Worm (Caenorhabditis elegans) whole organism, young adult: ENCODE measurements around the gene cdr-7.

Source experiments
- F39B2.1 ChIP-seq: fragments of 200-800 bp; sonication (Bioruptor generic); IDR thresholded peaks from 2 replicates; pipeline ENCODE4 v1.3.6; 2022; ENCODE audit warnings: missing genetic modification reagents, missing genetic modification characterization, missing compliant biosample characterization
- Y79H2A.3 ChIP-seq: fragments of 200-800 bp; sonication (Bioruptor generic); conservative IDR thresholded peaks from 2 replicates; pipeline ENCODE4 v1.3.6; 2022; ENCODE audit warnings: missing genetic modification reagents, missing genetic modification characterization, missing compliant biosample characterization
- dpl-1 ChIP-seq: fragments of 150-350 bp; optimal IDR thresholded peaks from 2 replicates; lab custom pipeline; 2014; ENCODE audit warnings: missing biosample characterization, missing genetic modification reagents, missing genetic modification characterization
- lin-26 ChIP-seq: fragments of 200-800 bp; sonication (Bioruptor generic); IDR thresholded peaks from 2 replicates; pipeline ENCODE4 v1.3.6; 2022; ENCODE audit warnings: missing genetic modification reagents, missing genetic modification characterization, missing compliant biosample characterization
- lir-1 ChIP-seq: fragments of 200-800 bp; sonication (Bioruptor generic); conservative IDR thresholded peaks from 2 replicates; pipeline ENCODE4 v1.3.6; 2022; ENCODE audit warnings: missing genetic modification reagents, missing genetic modification characterization, missing compliant biosample characterization
- nfya-1 ChIP-seq: sonication (generic microtip); optimal IDR thresholded peaks from 2 replicates; lab custom pipeline; 2017; ENCODE audit warnings: antibody characterized with exemption, missing compliant biosample characterization, missing genetic modification characterization, borderline replicate concordance; ENCODE audit not compliant: insufficient read depth
- nhr-80 ChIP-seq: sonication (generic microtip); optimal IDR thresholded peaks from 2 replicates; lab custom pipeline; 2016; ENCODE audit warnings: missing genetic modification characterization, missing compliant biosample characterization
- unc-130 ChIP-seq: sonication (generic microtip); optimal IDR thresholded peaks from 2 replicates; lab custom pipeline; 2016; ENCODE audit warnings: missing genetic modification reagents, missing genetic modification characterization, missing compliant biosample characterization
- ztf-3 ChIP-seq: fragments of 200-800 bp; sonication (Bioruptor generic); optimal IDR thresholded peaks from 2 replicates; lab custom pipeline; 2018; ENCODE audit warnings: mild to moderate bottlenecking, missing genetic modification characterization, missing compliant biosample characterization

DNA sequence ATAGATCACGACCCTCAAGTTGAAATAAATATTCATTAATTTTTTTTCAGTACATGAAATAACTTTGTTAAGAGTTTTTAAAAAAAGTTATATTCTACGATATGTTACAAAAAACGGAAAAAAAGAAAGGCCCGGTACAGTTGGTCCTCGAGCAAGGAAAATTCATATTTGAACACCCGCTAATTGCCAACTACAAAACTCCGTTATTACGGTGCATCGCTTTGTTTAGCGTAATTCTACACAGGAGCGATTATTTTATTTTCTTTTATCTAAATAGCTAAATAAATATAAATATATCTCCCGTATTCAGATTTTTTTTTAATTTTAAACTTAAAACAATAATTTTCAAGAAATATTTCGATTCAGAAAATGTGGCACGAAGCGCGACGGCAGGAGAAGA is 38.5 kb upstream of the cdr-7 start, which contains the start of gene F28C1.1:
- TF ChIP-seq nhr-80 (tag; lab: Kevin White, UChicago) (no peak), nfya-1 (tag; lab: Kevin White, UChicago) (no peak), dpl-1 (GFP tag; lab: Kevin White, UChicago) (peak; percentile 7), ztf-3 (GFP tag; lab: Kevin White, UChicago) (no peak), unc-130 (GFP tag; lab: Kevin White, UChicago) (no peak), Y79H2A.3 (GFP tag; lab: Robert Waterston, UW) (no peak), F39B2.1 (GFP tag; lab: Robert Waterston, UW) (no peak), lin-26 (GFP tag; lab: Robert Waterston, UW) (no peak), lir-1 (no peak)
